Worm (Caenorhabditis elegans): ENCODE results near the gene C25E10.5.

ce11 chrV:8991679-8992078 is 38.7 kb upstream of the C25E10.5 start, which contains the start of gene F59E11.6:
- no peak for TF ChIP-seq pha-2 (tag; optimal IDR thresholded peaks at IDR 0.05)
- no peak for TF ChIP-seq fkh-10 (GFP tag; optimal IDR thresholded peaks at IDR 0.05)
